Worm (Caenorhabditis elegans) whole organism, L2 larva: ENCODE results near the gene srsx-37.

ENCODE experiments used
- crh-2 ChIP-seq: sonication (generic microtip); optimal IDR thresholded peaks from 2 replicates; lab custom pipeline; 2017; ENCODE audit warnings: missing biosample characterization, missing genetic modification characterization
- dmd-4 ChIP-seq: sonication (generic microtip); optimal IDR thresholded peaks from 2 replicates; lab custom pipeline; 2017; ENCODE audit warnings: missing biosample characterization, missing genetic modification characterization
- elt-1 ChIP-seq: fragments of 150-350 bp; optimal IDR thresholded peaks from 2 replicates; lab custom pipeline; 2014; ENCODE audit warnings: missing biosample characterization, missing genetic modification characterization
- gmeb-1 ChIP-seq: fragments of 150-350 bp; optimal IDR thresholded peaks from 2 replicates; lab custom pipeline; 2014; ENCODE audit warnings: missing biosample characterization, missing genetic modification characterization
- nhr-25 ChIP-seq: fragments of 150-350 bp; sonication (generic microtip); optimal IDR thresholded peaks from 3 replicates; lab custom pipeline; 2014; ENCODE audit warnings: missing biosample characterization, missing genetic modification characterization
- snpc-4 ChIP-seq: fragments of 150-350 bp; optimal IDR thresholded peaks from 2 replicates; lab custom pipeline; 2014; ENCODE audit warnings: missing biosample characterization, missing genetic modification characterization
- unc-39 ChIP-seq: fragments of 150-350 bp; optimal IDR thresholded peaks from 2 replicates; lab custom pipeline; 2014; ENCODE audit warnings: missing biosample characterization, missing genetic modification characterization
- ztf-11 ChIP-seq: sonication (generic microtip); optimal IDR thresholded peaks from 2 replicates; lab custom pipeline; 2017; ENCODE audit warnings: missing biosample characterization, missing genetic modification characterization

ce11 chrV:15221330-15221729 is 37.6 kb downstream of the srsx-37 start, which contains the start of gene irld-25:
- no peak for TF ChIP-seq crh-2
- TF ChIP-seq elt-1 (tag; lab: Kevin White, UChicago) = no peak
- no peak for TF ChIP-seq snpc-4 (tag; lab: Kevin White, UChicago)
- TF ChIP-seq nhr-25 (tag; lab: Kevin White, UChicago) = no peak
- TF ChIP-seq dmd-4 = no peak
- TF ChIP-seq unc-39 (tag; lab: Kevin White, UChicago) = no peak
- TF ChIP-seq ztf-11 = no peak
- no peak for TF ChIP-seq gmeb-1 (tag; lab: Kevin White, UChicago)
